Worm (Caenorhabditis elegans): Measurements from ENCODE around the gene ire-1.

Gene ire-1

DNA sequence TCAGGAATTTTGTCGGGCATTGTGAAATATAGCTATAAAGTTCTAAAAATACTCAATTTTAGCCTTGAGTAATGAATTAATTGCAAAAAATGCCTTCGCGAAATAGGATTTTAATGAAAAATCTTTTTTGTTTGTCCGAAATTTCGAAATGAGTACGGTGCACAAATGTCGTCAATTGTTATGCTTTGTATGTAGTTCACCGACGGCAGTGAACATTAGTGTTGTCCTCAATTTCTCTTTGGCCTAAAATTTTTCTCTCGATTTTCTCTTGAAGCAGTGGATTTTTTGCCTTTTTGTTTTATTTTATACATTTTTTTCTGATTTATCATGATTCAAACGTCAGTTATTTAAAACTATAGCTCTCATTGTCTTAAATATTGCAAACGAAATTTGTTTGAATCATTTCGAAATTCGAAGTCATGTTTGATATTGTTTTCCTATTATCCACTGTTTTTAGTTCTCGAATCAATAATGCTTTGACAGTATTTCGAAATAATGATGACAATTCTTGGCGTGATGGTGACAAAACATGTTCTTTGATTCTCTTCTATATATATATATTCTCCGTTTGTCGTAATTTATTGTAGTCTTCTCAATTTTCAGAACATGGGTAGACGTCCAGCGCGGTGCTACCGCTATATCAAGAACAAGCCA lies 18.7 kb upstream of the ire-1 start, which contains the start of the genes ints-11 and rpl-10:
Gene ints-11 (minus strand): TSS at position 201 of the 654 bp plus-strand sequence.
Gene rpl-10 (plus strand): TSS at position 604 of the 654 bp plus-strand sequence.
- TF ChIP-seq nfya-1 (tag; optimal IDR thresholded peaks at IDR 0.05) (peak; percentile 51), syd-9 (tag; optimal IDR thresholded peaks at IDR 0.05) (no peak), dve-1 (tag; optimal IDR thresholded peaks at IDR 0.05) (peak; percentile 4)

- TF ChIP-seq nhr-11 (tag; optimal IDR thresholded peaks at IDR 0.05) (no peak), ceh-18 (tag; optimal IDR thresholded peaks at IDR 0.05) (no peak), eyg-1 (tag; optimal IDR thresholded peaks at IDR 0.05) (no peak), fkh-10 (GFP tag; optimal IDR thresholded peaks at IDR 0.05) (no peak), C08G9.2 (tag; optimal IDR thresholded peaks at IDR 0.05) (no peak), lim-6 (tag; optimal IDR thresholded peaks at IDR 0.05) (no peak), F13H6.1 (tag; optimal IDR thresholded peaks at IDR 0.05) (no peak)
These were observed 16.4 kb upstream of the ire-1 start for ce11 chrII:8141135-8141534.

- no peak for TF ChIP-seq ets-4 (tag; optimal IDR thresholded peaks at IDR 0.05)
- TF ChIP-seq pat-9 (tag; optimal IDR thresholded peaks at IDR 0.05), result no peak
- no peak for TF ChIP-seq pax-1 (tag; optimal IDR thresholded peaks at IDR 0.05)
These were observed 13.4 kb upstream of the ire-1 start, which contains the start of gene cdc-48.2 for ce11 chrII:8138015-8138546. Gene cdc-48.2, plus strand, starts transcription at chrII:8138496.

DNA sequence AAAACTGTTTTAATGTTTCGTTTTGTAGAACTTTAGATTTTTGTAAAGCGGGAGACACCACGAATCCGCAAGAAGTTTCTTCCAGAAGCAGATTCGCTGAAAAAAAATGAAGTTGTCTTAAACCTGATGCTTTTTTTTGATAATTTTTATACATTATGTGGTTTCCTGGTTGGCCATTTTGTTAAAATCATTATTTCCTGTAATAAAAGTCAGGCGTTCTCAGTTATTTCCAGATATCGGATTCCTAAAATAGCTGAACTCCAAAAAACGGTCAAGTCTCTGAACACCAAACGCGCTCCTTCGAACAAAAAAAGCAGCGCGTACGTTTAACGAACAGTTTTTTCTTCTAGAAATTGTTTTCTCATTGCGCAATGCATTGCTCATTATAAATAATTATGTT lies 12.7 kb upstream of the ire-1 start:
- TF ChIP-seq che-1 (tag; optimal IDR thresholded peaks at IDR 0.05) (no peak), tbx-7 (tag; optimal IDR thresholded peaks at IDR 0.05) (peak; percentile 77), sox-4 (tag; optimal IDR thresholded peaks at IDR 0.05) (no peak), K09A11.1 (tag; optimal IDR thresholded peaks at IDR 0.05; ENCODE audit: insufficient read depth) (no peak), ttx-3 (tag; optimal IDR thresholded peaks at IDR 0.05) (no peak), pha-2 (tag; optimal IDR thresholded peaks at IDR 0.05) (no peak), F13H6.1 (tag; optimal IDR thresholded peaks at IDR 0.05) (peak; percentile 66), madf-2 (tag; optimal IDR thresholded peaks at IDR 0.05) (no peak), ceh-2 (tag; optimal IDR thresholded peaks at IDR 0.05) (peak; percentile 81), rnt-1 (tag; optimal IDR thresholded peaks at IDR 0.05) (peak; percentile 64), fkh-10 (GFP tag; optimal IDR thresholded peaks at IDR 0.05) (no peak), hlh-15 (tag; optimal IDR thresholded peaks at IDR 0.05) (no peak), ceh-9 (tag; optimal IDR thresholded peaks at IDR 0.05) (no peak), nfya-1 (tag; optimal IDR thresholded peaks at IDR 0.05) (no peak), unc-3 (GFP tag; conservative IDR thresholded peaks at IDR 0.05) (no peak), unc-3 (tag; optimal IDR thresholded peaks at IDR 0.05) (peak; percentile 28), C08G9.2 (tag; optimal IDR thresholded peaks at IDR 0.05) (peak; percentile 86), mec-3 (tag; optimal IDR thresholded peaks at IDR 0.05; ENCODE audit: borderline replicate concordance) (peak; percentile 71), ceh-31 (tag; optimal IDR thresholded peaks at IDR 0.05) (peak; percentile 93), elt-2 (tag; optimal IDR thresholded peaks at IDR 0.05) (peak; percentile 59), ceh-14 (tag; optimal IDR thresholded peaks at IDR 0.05) (peak; percentile 72), C38D4.7 (GFP tag; optimal IDR thresholded peaks at IDR 0.05) (no peak), ahr-1 (tag; optimal IDR thresholded peaks at IDR 0.05) (peak; percentile 64), ceh-34 (tag; optimal IDR thresholded peaks at IDR 0.05) (peak; percentile 19), ceh-19 (GFP tag; optimal IDR thresholded peaks at IDR 0.05) (no peak), hlh-8 (tag; optimal IDR thresholded peaks at IDR 0.05) (peak; percentile 46), ztf-16 (tag; optimal IDR thresholded peaks at IDR 0.05) (peak; percentile 28), ref-2 (tag; optimal IDR thresholded peaks at IDR 0.05) (peak; percentile 65), lim-6 (tag; optimal IDR thresholded peaks at IDR 0.05) (peak; percentile 79), tbx-2 (tag; optimal IDR thresholded peaks at IDR 0.05) (peak; percentile 87), unc-55 (GFP tag; optimal IDR thresholded peaks at IDR 0.05) (no peak), pat-9 (tag; optimal IDR thresholded peaks at IDR 0.05) (no peak), ets-4 (tag; optimal IDR thresholded peaks at IDR 0.05) (peak; percentile 76), pha-4 (tag; optimal IDR thresholded peaks at IDR 0.05) (no peak), unc-42 (tag; optimal IDR thresholded peaks at IDR 0.05) (peak; percentile 42), zip-5 (tag; optimal IDR thresholded peaks at IDR 0.05) (peak; percentile 92), hlh-13 (GFP tag; optimal IDR thresholded peaks at IDR 0.05) (no peak), fax-1 (tag; optimal IDR thresholded peaks at IDR 0.05) (peak; percentile 83), pqm-1 (tag; optimal IDR thresholded peaks at IDR 0.05) (peak; percentile 68)
